Fruit fly (Drosophila melanogaster) whole organism, embryonic: ENCODE measurements around the gene mfr.

Source experiments
- Blimp-1 ChIP-seq: fragments of 200-800 bp; sonication (Bioruptor generic); optimal IDR thresholded peaks from 3 replicates; lab custom pipeline; 2018; ENCODE audit warnings: missing biosample characterization, missing genetic modification characterization, mild to moderate bottlenecking, moderate library complexity, missing genetic modification reagents
- CG10543 ChIP-seq: fragments of 200-800 bp; sonication (Bioruptor generic); optimal IDR thresholded peaks from 3 replicates; lab custom pipeline; 2017; ENCODE audit warnings: missing biosample characterization, mild to moderate bottlenecking, missing genetic modification characterization, moderate library complexity
- CG11695 ChIP-seq: fragments of 200-800 bp; sonication (Bioruptor generic); IDR thresholded peaks from 3 replicates; pipeline ENCODE4 v1.3.6; 2022; ENCODE audit warnings: missing biosample characterization, missing genetic modification characterization
- CG11696 ChIP-seq: fragments of 200-800 bp; sonication (Bioruptor generic); IDR thresholded peaks from 2 replicates; pipeline ENCODE4 v1.3.6; 2022; ENCODE audit warnings: missing biosample characterization, missing genetic modification characterization
- CG14710 ChIP-seq: fragments of 200-800 bp; sonication (Bioruptor generic); optimal IDR thresholded peaks from 3 replicates; lab custom pipeline; 2019; ENCODE audit warnings: missing biosample characterization, mild to moderate bottlenecking, missing genetic modification characterization, moderate library complexity
- CG15479 ChIP-seq: fragments of 200-800 bp; sonication (Bioruptor generic); optimal IDR thresholded peaks from 3 replicates; lab custom pipeline; 2019; ENCODE audit warnings: missing biosample characterization, mild to moderate bottlenecking, missing genetic modification characterization, moderate library complexity
- CG17361 ChIP-seq: fragments of 200-800 bp; sonication (Bioruptor generic); IDR thresholded peaks from 3 replicates; pipeline ENCODE4 v1.3.6; 2022; ENCODE audit warnings: missing biosample characterization, missing genetic modification characterization
- CG2199 ChIP-seq: fragments of 200-800 bp; sonication (Bioruptor generic); IDR thresholded peaks from 3 replicates; pipeline ENCODE4 v1.3.6; 2022; ENCODE audit warnings: missing biosample characterization, missing genetic modification characterization
- CG3407 ChIP-seq: fragments of 200-800 bp; sonication (Bioruptor generic); optimal IDR thresholded peaks from 2 replicates; lab custom pipeline; 2018; ENCODE audit warnings: missing biosample characterization, mild to moderate bottlenecking, missing genetic modification characterization
- CG34376 ChIP-seq: fragments of 200-800 bp; sonication (Bioruptor generic); optimal IDR thresholded peaks from 2 replicates; lab custom pipeline; 2018; ENCODE audit warnings: missing biosample characterization, mild to moderate bottlenecking, missing genetic modification characterization
- CG3838 ChIP-seq: fragments of 200-800 bp; sonication (Bioruptor generic); optimal IDR thresholded peaks from 3 replicates; lab custom pipeline; 2016; ENCODE audit warnings: missing biosample characterization, missing genetic modification characterization
- CG4282 ChIP-seq: fragments of 200-800 bp; sonication (Bioruptor generic); optimal IDR thresholded peaks from 2 replicates; lab custom pipeline; 2016; ENCODE audit warnings: missing biosample characterization, missing genetic modification characterization
- CG4360 ChIP-seq: fragments of 200-800 bp; sonication (Bioruptor generic); IDR thresholded peaks from 2 replicates; pipeline ENCODE4 v1.3.6; 2022; ENCODE audit warnings: missing biosample characterization, missing genetic modification characterization
- CG6689 ChIP-seq: fragments of 200-800 bp; sonication (Bioruptor generic); IDR thresholded peaks from 2 replicates; pipeline ENCODE4 v1.3.6; 2022; ENCODE audit warnings: missing biosample characterization, missing genetic modification characterization
- CG7271 ChIP-seq: fragments of 200-800 bp; sonication (Bioruptor generic); optimal IDR thresholded peaks from 2 replicates; lab custom pipeline; 2018; ENCODE audit warnings: missing biosample characterization, mild to moderate bottlenecking, missing genetic modification characterization, moderate library complexity
- CG8924 ChIP-seq: fragments of 200-800 bp; optimal IDR thresholded peaks from 3 replicates; lab custom pipeline; 2019; ENCODE audit warnings: missing biosample characterization, mild to moderate bottlenecking, missing genetic modification characterization, moderate library complexity
- CG9797 ChIP-seq: fragments of 200-800 bp; sonication (Bioruptor generic); optimal IDR thresholded peaks from 3 replicates; lab custom pipeline; 2018; ENCODE audit warnings: missing biosample characterization, mild to moderate bottlenecking, missing genetic modification characterization
- CTCF ChIP-seq: fragments of 200-800 bp; sonication (Bioruptor generic); optimal IDR thresholded peaks from 2 replicates; lab custom pipeline; 2017; ENCODE audit warnings: missing biosample characterization, mild to moderate bottlenecking, missing genetic modification characterization, moderate library complexity
- D19B ChIP-seq: fragments of 200-800 bp; sonication (Bioruptor generic); optimal IDR thresholded peaks from 2 replicates; lab custom pipeline; 2017; ENCODE audit warnings: missing biosample characterization, mild to moderate bottlenecking, missing genetic modification characterization
- Dip3 ChIP-seq: fragments of 200-800 bp; sonication (Bioruptor generic); optimal IDR thresholded peaks from 3 replicates; lab custom pipeline; 2016; ENCODE audit warnings: missing biosample characterization, missing genetic modification characterization
- Dll ChIP-seq: fragments of 200-800 bp; sonication (Bioruptor generic); IDR thresholded peaks from 4 replicates; pipeline ENCODE4 v1.3.6; 2022; ENCODE audit warnings: missing biosample characterization, missing genetic modification characterization; ENCODE audit not compliant: partially characterized antibody
- Doc3 ChIP-seq: fragments of 200-800 bp; sonication (Bioruptor generic); IDR thresholded peaks from 3 replicates; pipeline ENCODE4 v1.3.6; 2022; ENCODE audit warnings: missing biosample characterization, missing genetic modification characterization; ENCODE audit not compliant: partially characterized antibody
- Dp ChIP-seq: fragments of 200-800 bp; sonication (Bioruptor generic); optimal IDR thresholded peaks from 2 replicates; lab custom pipeline; 2018; ENCODE audit warnings: missing biosample characterization, mild to moderate bottlenecking, missing genetic modification characterization, moderate library complexity
- Ets65A ChIP-seq: fragments of 200-800 bp; sonication (Bioruptor generic); peaks from one replicate; lab custom pipeline; 2016; ENCODE audit warnings: missing biosample characterization, missing genetic modification characterization
- Gug ChIP-seq: fragments of 200-800 bp; sonication (Bioruptor generic); IDR thresholded peaks from 4 replicates; pipeline ENCODE4 v1.3.6; 2022; ENCODE audit warnings: missing biosample characterization, missing genetic modification characterization
- Hmx ChIP-seq: fragments of 200-800 bp; sonication (Bioruptor generic); optimal IDR thresholded peaks from 2 replicates; lab custom pipeline; 2016; ENCODE audit warnings: missing biosample characterization, missing genetic modification characterization
- Med ChIP-seq: fragments of 200-800 bp; sonication (Bioruptor generic); peaks from one replicate; lab custom pipeline; 2016; ENCODE audit warnings: missing biosample characterization, missing genetic modification characterization, mild to moderate bottlenecking, inconsistent platforms, moderate library complexity
- Oli ChIP-seq: fragments of 200-800 bp; sonication (Bioruptor generic); optimal IDR thresholded peaks from 2 replicates; lab custom pipeline; 2018; ENCODE audit warnings: missing biosample characterization, mild to moderate bottlenecking, missing genetic modification characterization, moderate library complexity
- Poxn ChIP-seq: fragments of 200-800 bp; sonication (Bioruptor generic); IDR thresholded peaks from 2 replicates; pipeline ENCODE4 v1.3.6; 2022; ENCODE audit warnings: missing biosample characterization, missing genetic modification characterization
- Ravus ChIP-seq: fragments of 200-800 bp; sonication (Bioruptor generic); IDR thresholded peaks from 2 replicates; pipeline ENCODE4 v1.3.6; 2022; ENCODE audit warnings: missing biosample characterization, missing genetic modification characterization
- Scr ChIP-seq: fragments of 200-800 bp; sonication (Bioruptor generic); IDR thresholded peaks from 2 replicates; pipeline ENCODE4 v1.3.6; 2022; ENCODE audit warnings: missing biosample characterization, missing genetic modification characterization; ENCODE audit not compliant: partially characterized antibody
- Sin3A ChIP-seq: fragments of >200 bp; optimal IDR thresholded peaks from 2 replicates; lab custom pipeline; 2018
- Six4 ChIP-seq: fragments of 200-800 bp; sonication (Bioruptor generic); optimal IDR thresholded peaks from 2 replicates; lab custom pipeline; 2016; ENCODE audit warnings: missing biosample characterization, missing genetic modification characterization
- Stat92E ChIP-seq, 3 experiments: fragments of >200 bp in 2 of 3; fragments of 200-800 bp in 1 of 3; sonication (Bioruptor generic) in 1 of 3; optimal IDR thresholded peaks; 2 replicates each; lab custom pipeline; 2017 to 2019; ENCODE audit warnings: missing biosample characterization in 3 of 3, missing genetic modification characterization in 3 of 3, mild to moderate bottlenecking in 1 of 3, moderate library complexity in 1 of 3
- Vsx1 ChIP-seq: fragments of 200-800 bp; sonication (Bioruptor generic); optimal IDR thresholded peaks from 2 replicates; lab custom pipeline; 2017; ENCODE audit warnings: missing biosample characterization, mild to moderate bottlenecking, missing genetic modification characterization, missing genetic modification reagents
- Xbp1 ChIP-seq: fragments of 200-800 bp; sonication (Bioruptor generic); optimal IDR thresholded peaks from 3 replicates; lab custom pipeline; 2016; ENCODE audit warnings: missing biosample characterization, mild to moderate bottlenecking, missing genetic modification characterization
- cg ChIP-seq: fragments of 200-800 bp; sonication (Bioruptor generic); optimal IDR thresholded peaks from 3 replicates; lab custom pipeline; 2019; ENCODE audit warnings: missing biosample characterization, mild to moderate bottlenecking, missing genetic modification characterization, moderate library complexity
- eve ChIP-seq, 2 experiments: fragments of >200 bp; optimal IDR thresholded peaks; 2 replicates each; lab custom pipeline; 2017; ENCODE audit warnings: missing biosample characterization in 2 of 2, missing genetic modification characterization in 2 of 2
- eyg ChIP-seq: fragments of 200-800 bp; sonication (Bioruptor generic); optimal IDR thresholded peaks from 3 replicates; lab custom pipeline; 2016; ENCODE audit warnings: missing biosample characterization, missing genetic modification characterization
- fd102C ChIP-seq: fragments of 200-800 bp; sonication (Bioruptor generic); optimal IDR thresholded peaks from 2 replicates; lab custom pipeline; 2018; ENCODE audit warnings: missing biosample characterization, mild to moderate bottlenecking, missing genetic modification characterization, moderate library complexity
- inv ChIP-seq: fragments of 200-800 bp; sonication (Bioruptor generic); IDR thresholded peaks from 2 replicates; pipeline ENCODE4 v1.3.6; 2022; ENCODE audit warnings: missing biosample characterization, missing genetic modification characterization; ENCODE audit not compliant: partially characterized antibody
- kni ChIP-seq: fragments of 200-800 bp; sonication (Bioruptor generic); optimal IDR thresholded peaks from 3 replicates; lab custom pipeline; 2017; ENCODE audit warnings: mild to moderate bottlenecking, missing biosample characterization, missing genetic modification reagents, missing genetic modification characterization
- mam ChIP-seq: fragments of 200-800 bp; sonication (Bioruptor generic); optimal IDR thresholded peaks from 3 replicates; lab custom pipeline; 2016; ENCODE audit warnings: missing biosample characterization, missing genetic modification characterization
- org-1 ChIP-seq: fragments of 200-800 bp; sonication (Bioruptor generic); optimal IDR thresholded peaks from 2 replicates; lab custom pipeline; 2017; ENCODE audit warnings: missing biosample characterization, missing genetic modification characterization
- otp ChIP-seq: fragments of 200-800 bp; sonication (Bioruptor generic); IDR thresholded peaks from 3 replicates; pipeline ENCODE4, ENCODE4 v1.3.6; 2022; ENCODE audit warnings: missing biosample characterization, missing genetic modification characterization
- pfk ChIP-seq: fragments of 200-800 bp; sonication (Bioruptor generic); optimal IDR thresholded peaks from 2 replicates; lab custom pipeline; 2018; ENCODE audit warnings: missing biosample characterization, mild to moderate bottlenecking, missing genetic modification characterization, moderate library complexity
- pros ChIP-seq: fragments of 200-800 bp; sonication (Bioruptor generic); optimal IDR thresholded peaks from 3 replicates; lab custom pipeline; 2019; ENCODE audit warnings: missing biosample characterization, mild to moderate bottlenecking, missing genetic modification characterization, moderate library complexity
- psq ChIP-seq: fragments of 200-800 bp; sonication (Bioruptor generic); optimal IDR thresholded peaks from 2 replicates; lab custom pipeline; 2017; ENCODE audit warnings: missing biosample characterization, missing genetic modification characterization
- ssp ChIP-seq: fragments of 200-800 bp; sonication (Bioruptor generic); IDR thresholded peaks from 2 replicates; pipeline ENCODE4 v1.3.6; 2022; ENCODE audit warnings: missing biosample characterization, missing genetic modification characterization
- tgo ChIP-seq: fragments of 200-800 bp; sonication (Bioruptor generic); IDR thresholded peaks from 3 replicates; pipeline ENCODE4 v1.3.6; 2022; ENCODE audit warnings: missing biosample characterization, missing genetic modification characterization
- tup ChIP-seq: fragments of 200-800 bp; sonication (Bioruptor generic); optimal IDR thresholded peaks from 2 replicates; lab custom pipeline; 2016; ENCODE audit warnings: missing biosample characterization, mild to moderate bottlenecking, missing genetic modification characterization, moderate library complexity
- z ChIP-seq: fragments of 200-800 bp; sonication (Bioruptor generic); IDR thresholded peaks from 3 replicates; pipeline ENCODE4 v1.3.6; 2022; ENCODE audit warnings: missing biosample characterization, missing genetic modification characterization

mfr gene

DNA sequence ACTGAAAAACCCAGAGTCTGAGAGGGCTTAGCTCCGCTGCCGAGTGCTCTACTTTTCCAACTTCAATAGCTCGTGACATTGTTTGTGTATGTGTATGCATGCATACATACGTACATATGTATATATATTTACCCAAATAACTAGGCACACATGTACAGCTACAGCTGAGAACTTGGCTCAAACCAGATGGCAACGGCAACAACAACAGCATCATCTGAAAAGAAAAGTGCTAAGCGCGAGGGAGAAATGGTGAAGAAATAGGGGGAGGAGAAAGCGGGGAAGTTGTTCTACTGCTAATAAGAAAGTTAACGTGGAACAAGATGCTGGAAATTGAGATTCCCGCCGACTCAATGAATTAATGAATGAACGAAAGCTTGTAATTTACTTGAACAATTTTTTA, 12.5 kb upstream of the mfr start:
- no peak for TF ChIP-seq eve (GFP tag; optimal IDR thresholded peaks at IDR 0.05; lab: Kevin White, UChicago)
- TF ChIP-seq CG11696 (GFP tag; lab: Robert Waterston, UW), result no peak
- no peak for TF ChIP-seq Dip3 (GFP tag; lab: Kevin White, UChicago)
- peak; percentile 46 for TF ChIP-seq cg (GFP tag; lab: Kevin White, UChicago)
- TF ChIP-seq Ravus (GFP tag; lab: Robert Waterston, UW), result no peak
- no peak for TF ChIP-seq Dll (GFP tag; lab: Robert Waterston, UW)
- TF ChIP-seq CG4360 (GFP tag; lab: Robert Waterston, UW), result peak; percentile 15; the same call in 1 of the 2 replicates
- no peak for TF ChIP-seq CG8924
- TF ChIP-seq fd102C, result no peak
- no peak for TF ChIP-seq psq (GFP tag; lab: Kevin White, UChicago)
- no peak for TF ChIP-seq CTCF
- no peak for TF ChIP-seq Xbp1 (GFP tag; lab: Kevin White, UChicago)
- peak; percentile 30 for TF ChIP-seq kni (GFP tag; lab: Kevin White, UChicago)
- TF ChIP-seq z, result 0 out of 3 replicates have a peak, but pooled peaks have one; percentile 18
- TF ChIP-seq mam (GFP tag; lab: Kevin White, UChicago), result no peak
- no peak for TF ChIP-seq CG34376 (GFP tag; lab: Kevin White, UChicago)
- TF ChIP-seq Poxn (GFP tag; lab: Robert Waterston, UW), result no peak
- peak; percentile 23 for TF ChIP-seq Med (GFP tag; lab: Kevin White, UChicago)
- TF ChIP-seq CG3407, result no peak
- TF ChIP-seq tgo (GFP tag; lab: Robert Waterston, UW), result no peak
- TF ChIP-seq eyg (GFP tag; lab: Kevin White, UChicago), result no peak
- TF ChIP-seq Sin3A (lab: Kevin White, UChicago), result no peak
- 0 out of 3 replicates have a peak, but pooled peaks have one; percentile 40 for TF ChIP-seq otp (GFP tag; lab: Robert Waterston, UW)
- no peak for TF ChIP-seq Six4 (GFP tag; lab: Kevin White, UChicago)
- TF ChIP-seq CG11695 (GFP tag; lab: Robert Waterston, UW), result no peak
- TF ChIP-seq Scr (GFP tag; lab: Robert Waterston, UW), result no peak
- TF ChIP-seq CG3838 (GFP tag; lab: Kevin White, UChicago), result no peak
- no peak for TF ChIP-seq ssp (GFP tag; lab: Robert Waterston, UW)
- peak; percentile 90 for TF ChIP-seq Blimp-1 (GFP tag; lab: Kevin White, UChicago)
- TF ChIP-seq Vsx1 (GFP tag; lab: Kevin White, UChicago), result no peak
- no peak for TF ChIP-seq inv (GFP tag; lab: Robert Waterston, UW)
- TF ChIP-seq pros (GFP tag; lab: Kevin White, UChicago), result peak; percentile 9
- TF ChIP-seq CG14710 (tag; lab: Kevin White, UChicago), result peak; percentile 9
- TF ChIP-seq CG7271 (tag; lab: Kevin White, UChicago), result no peak
- no peak for TF ChIP-seq pfk (GFP tag; lab: Kevin White, UChicago)
- no peak for TF ChIP-seq CG9797 (GFP tag; lab: Kevin White, UChicago)
- no peak for TF ChIP-seq CG4282 (GFP tag; lab: Kevin White, UChicago)
- no peak for TF ChIP-seq tup
- no peak for TF ChIP-seq Doc3 (GFP tag; lab: Robert Waterston, UW)
- TF ChIP-seq CG17361, result no peak
- no peak for TF ChIP-seq CG10543 (GFP tag; lab: Kevin White, UChicago)
- no peak for TF ChIP-seq Oli
- TF ChIP-seq Gug (GFP tag; lab: Robert Waterston, UW), result no peak
- no peak for TF ChIP-seq CG6689 (GFP tag; lab: Robert Waterston, UW)
- TF ChIP-seq org-1 (GFP tag; lab: Kevin White, UChicago), result no peak
- TF ChIP-seq CG15479 (GFP tag; lab: Kevin White, UChicago), result no peak
- TF ChIP-seq Stat92E (GFP tag; optimal IDR thresholded peaks at IDR 0.05; lab: Kevin White, UChicago), result no peak
- no peak for TF ChIP-seq D19B (GFP tag; lab: Kevin White, UChicago)
- no peak for TF ChIP-seq Ets65A (GFP tag; lab: Kevin White, UChicago)
- no peak for TF ChIP-seq Dp (GFP tag; lab: Kevin White, UChicago)
- no peak for TF ChIP-seq Hmx (GFP tag; lab: Kevin White, UChicago)
- no peak for TF ChIP-seq CG2199 (GFP tag; lab: Robert Waterston, UW)
